Worm (Caenorhabditis elegans) whole organism, L1 larva: ENCODE results near the gene C25F9.12.

Experiments used
- hlh-4 ChIP-seq: sonication (generic microtip); optimal IDR thresholded peaks from 2 replicates; lab custom pipeline; 2016; ENCODE audit warnings: mild to moderate bottlenecking, missing genetic modification characterization, missing compliant biosample characterization
- hpl-2 ChIP-seq: fragments of 150-350 bp; optimal IDR thresholded peaks from 2 replicates; lab custom pipeline; 2014; ENCODE audit warnings: missing biosample characterization, missing genetic modification reagents, missing genetic modification characterization
- lin-13 ChIP-seq: fragments of 150-350 bp; optimal IDR thresholded peaks from 2 replicates; lab custom pipeline; 2014; ENCODE audit warnings: missing biosample characterization, missing genetic modification reagents, missing genetic modification characterization
- nhr-11 ChIP-seq: fragments of 150-350 bp; optimal IDR thresholded peaks from 2 replicates; lab custom pipeline; 2014; ENCODE audit warnings: missing biosample characterization, missing genetic modification characterization
- nhr-28 ChIP-seq: fragments of 150-350 bp; optimal IDR thresholded peaks from 2 replicates; lab custom pipeline; 2014; ENCODE audit warnings: missing biosample characterization, missing genetic modification characterization
- skn-1 ChIP-seq: fragments of 150-350 bp; optimal IDR thresholded peaks from 2 replicates; lab custom pipeline; 2014; ENCODE audit warnings: missing biosample characterization, missing genetic modification characterization
- snu-23 ChIP-seq: sonication (generic microtip); optimal IDR thresholded peaks from 2 replicates; lab custom pipeline; 2016; ENCODE audit warnings: missing genetic modification characterization, missing compliant biosample characterization

- TF ChIP-seq skn-1 (tag; lab: Kevin White, UChicago) (no peak), snu-23 (GFP tag; lab: Kevin White, UChicago) (no peak), hpl-2 (GFP tag; lab: Kevin White, UChicago) (no peak), lin-13 (no peak), hlh-4 (tag; lab: Kevin White, UChicago) (no peak), nhr-11 (tag; lab: Kevin White, UChicago) (no peak), nhr-28 (tag; lab: Kevin White, UChicago) (no peak)
These were observed 31.5 kb downstream of the C25F9.12 start, which contains the start of gene Y43F8A.2 for ce11 chrV:19371253-19371652.
